Worm (Caenorhabditis elegans) whole organism, late embryonic: ENCODE measurements around the gene R11D1.4.

Experiments used
- F13H6.1 ChIP-seq: sonication (generic microtip); optimal IDR thresholded peaks from 2 replicates; lab custom pipeline; 2016; ENCODE audit warnings: missing genetic modification characterization, missing compliant biosample characterization
- K02D7.2 ChIP-seq: sonication (generic microtip); optimal IDR thresholded peaks from 2 replicates; lab custom pipeline; 2017; ENCODE audit warnings: mild to moderate bottlenecking, missing genetic modification characterization, missing compliant biosample characterization
- K09A11.1 ChIP-seq: sonication (generic microtip); optimal IDR thresholded peaks from 2 replicates; lab custom pipeline; 2017; ENCODE audit warnings: antibody characterized with exemption, mild to moderate bottlenecking, missing genetic modification characterization, missing compliant biosample characterization; ENCODE audit not compliant: insufficient read depth
- Y22D7AL.16 ChIP-seq: sonication (generic microtip); optimal IDR thresholded peaks from 2 replicates; lab custom pipeline; 2016; ENCODE audit warnings: missing genetic modification characterization, missing compliant biosample characterization
- ahr-1 ChIP-seq: sonication (generic microtip); optimal IDR thresholded peaks from 2 replicates; lab custom pipeline; 2016; ENCODE audit warnings: missing genetic modification characterization, missing compliant biosample characterization
- ceh-24 ChIP-seq: sonication (generic microtip); optimal IDR thresholded peaks from 2 replicates; lab custom pipeline; 2016; ENCODE audit warnings: mild to moderate bottlenecking, missing genetic modification characterization, missing compliant biosample characterization
- ceh-31 ChIP-seq: sonication (generic microtip); optimal IDR thresholded peaks from 2 replicates; lab custom pipeline; 2016; ENCODE audit warnings: missing genetic modification characterization, missing compliant biosample characterization
- ceh-34 ChIP-seq: sonication (generic microtip); optimal IDR thresholded peaks from 2 replicates; lab custom pipeline; 2016; ENCODE audit warnings: mild to moderate bottlenecking, missing genetic modification characterization, missing compliant biosample characterization
- ceh-45 ChIP-seq: fragments of 200-800 bp; sonication (Bioruptor generic); IDR thresholded peaks from 2 replicates; pipeline ENCODE4 v1.3.6; 2022; ENCODE audit warnings: missing genetic modification reagents, missing genetic modification characterization, missing compliant biosample characterization
- ceh-6 ChIP-seq: fragments of 200-800 bp; sonication (Bioruptor generic); optimal IDR thresholded peaks from 2 replicates; lab custom pipeline; 2018; ENCODE audit warnings: mild to moderate bottlenecking, missing genetic modification characterization, missing compliant biosample characterization
- ceh-9 ChIP-seq: sonication (generic microtip); optimal IDR thresholded peaks from 2 replicates; lab custom pipeline; 2016; ENCODE audit warnings: mild to moderate bottlenecking, missing genetic modification characterization, inconsistent platforms, missing compliant biosample characterization
- che-1 ChIP-seq: sonication (generic microtip); optimal IDR thresholded peaks from 2 replicates; lab custom pipeline; 2016; ENCODE audit warnings: mild to moderate bottlenecking, missing genetic modification characterization, missing compliant biosample characterization
- dmd-4 ChIP-seq: sonication (generic microtip); optimal IDR thresholded peaks from 2 replicates; lab custom pipeline; 2016; ENCODE audit warnings: borderline replicate concordance, missing genetic modification characterization, missing compliant biosample characterization
- dve-1 ChIP-seq: sonication (generic microtip); optimal IDR thresholded peaks from 2 replicates; lab custom pipeline; 2017; ENCODE audit warnings: antibody characterized with exemption, mild to moderate bottlenecking, missing genetic modification characterization, missing compliant biosample characterization
- elt-2 ChIP-seq: sonication (generic microtip); optimal IDR thresholded peaks from 2 replicates; lab custom pipeline; 2016; ENCODE audit warnings: missing genetic modification reagents, missing genetic modification characterization, missing compliant biosample characterization
- ets-4 ChIP-seq: sonication (generic microtip); optimal IDR thresholded peaks from 2 replicates; lab custom pipeline; 2016; ENCODE audit warnings: missing genetic modification characterization, missing compliant biosample characterization
- eyg-1 ChIP-seq: sonication (generic microtip); optimal IDR thresholded peaks from 2 replicates; lab custom pipeline; 2016; ENCODE audit warnings: missing genotype, missing genetic modification characterization, missing compliant biosample characterization
- fax-1 ChIP-seq: sonication (generic microtip); optimal IDR thresholded peaks from 2 replicates; lab custom pipeline; 2016; ENCODE audit warnings: missing genotype, missing genetic modification characterization, missing compliant biosample characterization
- fkh-10 ChIP-seq: fragments of 150-350 bp; optimal IDR thresholded peaks from 2 replicates; lab custom pipeline; 2014; ENCODE audit warnings: missing biosample characterization, missing genetic modification reagents, missing genetic modification characterization
- fkh-6 ChIP-seq: sonication (generic microtip); optimal IDR thresholded peaks from 2 replicates; lab custom pipeline; 2016; ENCODE audit warnings: missing genetic modification characterization, missing compliant biosample characterization
- gmeb-2 ChIP-seq: sonication (generic microtip); optimal IDR thresholded peaks from 2 replicates; lab custom pipeline; 2016; ENCODE audit warnings: missing genetic modification characterization, inconsistent platforms, missing compliant biosample characterization
- hlh-13 ChIP-seq: fragments of 200-800 bp; sonication (Bioruptor generic); optimal IDR thresholded peaks from 2 replicates; lab custom pipeline; 2018; ENCODE audit warnings: mild to moderate bottlenecking, missing genetic modification characterization, missing compliant biosample characterization
- hlh-8 ChIP-seq: sonication (generic microtip); optimal IDR thresholded peaks from 2 replicates; lab custom pipeline; 2016; ENCODE audit warnings: missing genotype, missing genetic modification characterization, missing compliant biosample characterization
- lim-6 ChIP-seq: sonication (generic microtip); optimal IDR thresholded peaks from 2 replicates; lab custom pipeline; 2016; ENCODE audit warnings: missing genetic modification characterization, missing compliant biosample characterization
- madf-2 ChIP-seq: sonication (generic microtip); optimal IDR thresholded peaks from 2 replicates; lab custom pipeline; 2017; ENCODE audit warnings: missing genetic modification characterization, missing compliant biosample characterization
- mec-3 ChIP-seq: sonication (generic microtip); optimal IDR thresholded peaks from 2 replicates; lab custom pipeline; 2016; ENCODE audit warnings: borderline replicate concordance, missing genetic modification characterization, missing compliant biosample characterization
- nfya-1 ChIP-seq: sonication (generic microtip); optimal IDR thresholded peaks from 2 replicates; lab custom pipeline; 2017; ENCODE audit warnings: missing genetic modification characterization, mild to moderate bottlenecking, missing compliant biosample characterization, antibody characterized with exemption, moderate library complexity
- nhr-11 ChIP-seq: fragments of 150-350 bp; optimal IDR thresholded peaks from 2 replicates; lab custom pipeline; 2014; ENCODE audit warnings: missing biosample characterization, missing genetic modification characterization
- npax-4 ChIP-seq: sonication (generic microtip); optimal IDR thresholded peaks from 2 replicates; lab custom pipeline; 2016; ENCODE audit warnings: missing genetic modification characterization, missing compliant biosample characterization
- odd-2 ChIP-seq: sonication (generic microtip); optimal IDR thresholded peaks from 2 replicates; lab custom pipeline; 2017; ENCODE audit warnings: antibody characterized with exemption, mild to moderate bottlenecking, missing genetic modification characterization, missing compliant biosample characterization
- pag-3 ChIP-seq: sonication (generic microtip); optimal IDR thresholded peaks from 2 replicates; lab custom pipeline; 2016; ENCODE audit warnings: missing compliant biosample characterization, missing genetic modification characterization, borderline replicate concordance
- pat-9 ChIP-seq: fragments of 200-800 bp; sonication (Bioruptor generic); optimal IDR thresholded peaks from 2 replicates; lab custom pipeline; 2018; ENCODE audit warnings: mild to moderate bottlenecking, missing genetic modification characterization, moderate library complexity, missing compliant biosample characterization
- pha-2 ChIP-seq: sonication (generic microtip); optimal IDR thresholded peaks from 2 replicates; lab custom pipeline; 2017; ENCODE audit warnings: mild to moderate bottlenecking, missing genetic modification characterization, missing compliant biosample characterization
- pha-4 ChIP-seq: fragments of 150-350 bp; optimal IDR thresholded peaks from 2 replicates; lab custom pipeline; 2018; ENCODE audit warnings: missing biosample characterization, missing genetic modification reagents, missing genetic modification characterization
- pqm-1 ChIP-seq: sonication (generic microtip); optimal IDR thresholded peaks from 2 replicates; lab custom pipeline; 2016; ENCODE audit warnings: missing genetic modification characterization, missing compliant biosample characterization
- pros-1 ChIP-seq: fragments of 150-350 bp; optimal IDR thresholded peaks from 2 replicates; lab custom pipeline; 2014; ENCODE audit warnings: missing biosample characterization, missing genetic modification reagents, missing genetic modification characterization
- ref-2 ChIP-seq: sonication (generic microtip); optimal IDR thresholded peaks from 2 replicates; lab custom pipeline; 2016; ENCODE audit warnings: missing genetic modification characterization, missing compliant biosample characterization
- rnt-1 ChIP-seq: sonication (generic microtip); optimal IDR thresholded peaks from 2 replicates; lab custom pipeline; 2016; ENCODE audit warnings: missing genetic modification characterization, missing compliant biosample characterization
- sox-2 ChIP-seq: fragments of 200-800 bp; sonication (Bioruptor generic); IDR thresholded peaks from 2 replicates; pipeline ENCODE4 v1.3.6; 2022; ENCODE audit warnings: missing genetic modification reagents, missing genetic modification characterization, missing compliant biosample characterization
- syd-9 ChIP-seq: sonication (generic microtip); optimal IDR thresholded peaks from 2 replicates; lab custom pipeline; 2016; ENCODE audit warnings: mild to moderate bottlenecking, missing genetic modification characterization, moderate library complexity, missing compliant biosample characterization
- unc-42 ChIP-seq: sonication (generic microtip); optimal IDR thresholded peaks from 2 replicates; lab custom pipeline; 2016; ENCODE audit warnings: missing genotype, missing genetic modification characterization, missing compliant biosample characterization
- unc-55 ChIP-seq: sonication (generic microtip); optimal IDR thresholded peaks from 2 replicates; lab custom pipeline; 2017; ENCODE audit warnings: missing biosample characterization, missing genetic modification reagents, missing genetic modification characterization
- unc-86 ChIP-seq: sonication (generic microtip); optimal IDR thresholded peaks from 2 replicates; lab custom pipeline; 2016; ENCODE audit warnings: missing genetic modification characterization, missing compliant biosample characterization
- zip-5 ChIP-seq: sonication (generic microtip); optimal IDR thresholded peaks from 2 replicates; lab custom pipeline; 2016; ENCODE audit warnings: missing genetic modification characterization, missing compliant biosample characterization
- ztf-16 ChIP-seq: sonication (generic microtip); optimal IDR thresholded peaks from 2 replicates; lab custom pipeline; 2017; ENCODE audit warnings: missing genetic modification characterization, missing compliant biosample characterization

Gene R11D1.4

DNA sequence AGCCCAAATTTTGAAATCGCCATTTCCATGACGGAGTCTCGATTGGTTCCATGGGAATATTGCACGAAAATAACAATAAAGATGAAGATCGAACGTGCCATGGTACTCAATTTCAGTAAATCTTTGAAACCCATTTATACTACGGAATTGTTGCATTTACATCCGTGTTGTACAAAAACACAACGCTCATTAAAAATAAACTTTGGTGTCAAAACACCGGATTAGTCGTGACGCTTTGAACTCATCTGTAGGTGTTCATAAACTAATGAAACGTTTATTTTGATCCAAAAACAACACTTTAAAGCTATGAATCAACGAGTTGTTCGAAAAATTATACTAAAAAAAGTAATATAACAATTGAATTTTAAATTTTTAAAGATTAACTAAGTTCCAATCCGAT is at the start of gene R11D1.4:
TSS of gene R11D1.4 (minus strand) at position 101 of the 400 bp plus-strand sequence.
- TF ChIP-seq zip-5 (tag; lab: Kevin White, UChicago): no peak
- TF ChIP-seq che-1: no peak
- TF ChIP-seq syd-9: no peak
- no peak for TF ChIP-seq fkh-10
- no peak for TF ChIP-seq gmeb-2 (tag; lab: Kevin White, UChicago)
- TF ChIP-seq pat-9 (tag; lab: Kevin White, UChicago): no peak
- no peak for TF ChIP-seq fkh-6 (tag; lab: Kevin White, UChicago)
- TF ChIP-seq ets-4 (tag; lab: Kevin White, UChicago): no peak
- TF ChIP-seq unc-86 (tag; lab: Kevin White, UChicago): no peak
- TF ChIP-seq pha-4 (tag; lab: Kevin White, UChicago): no peak
- TF ChIP-seq ceh-45: no peak
- no peak for TF ChIP-seq hlh-8 (tag; lab: Kevin White, UChicago)
- no peak for TF ChIP-seq unc-42
- TF ChIP-seq npax-4 (tag; lab: Kevin White, UChicago): no peak
- TF ChIP-seq odd-2 (tag; lab: Kevin White, UChicago): no peak
- TF ChIP-seq eyg-1 (tag; lab: Kevin White, UChicago): no peak
- no peak for TF ChIP-seq pha-2 (tag; lab: Kevin White, UChicago)
- no peak for TF ChIP-seq dve-1
- TF ChIP-seq ceh-24: no peak
- TF ChIP-seq nfya-1 (tag; lab: Kevin White, UChicago): no peak

ce11 chrV:12763291-12763995 is 49.4 kb upstream of the R11D1.4 start, which contains the start of the genes abcf-1 and scc-3:
Gene abcf-1, minus strand, starts transcription at chrV:12763375.
Gene scc-3, plus strand, starts transcription at chrV:12763945.
- TF ChIP-seq lim-6 (tag; lab: Kevin White, UChicago) (no peak), nfya-1 (tag; lab: Kevin White, UChicago) (peak; percentile 11), unc-86 (tag; lab: Kevin White, UChicago) (no peak), pros-1 (tag; lab: Kevin White, UChicago) (no peak), hlh-13 (no peak)

ce11 chrV:12760913-12761312 is 46.9 kb upstream of the R11D1.4 start, which contains the start of gene F18E2.15:
Gene F18E2.15, minus strand, starts transcription at chrV:12761013.
- no peak for TF ChIP-seq fkh-6 (tag; lab: Kevin White, UChicago)
- TF ChIP-seq K09A11.1 (tag; lab: Kevin White, UChicago): no peak
- no peak for TF ChIP-seq ceh-9 (tag; lab: Kevin White, UChicago)
- no peak for TF ChIP-seq elt-2
- no peak for TF ChIP-seq Y22D7AL.16 (tag; lab: Kevin White, UChicago)
- no peak for TF ChIP-seq fax-1 (tag; lab: Kevin White, UChicago)
- TF ChIP-seq ahr-1: no peak
- TF ChIP-seq ceh-24: no peak
- no peak for TF ChIP-seq ceh-31 (tag; lab: Kevin White, UChicago)
- no peak for TF ChIP-seq unc-55 (GFP tag; lab: Kevin White, UChicago)
- no peak for TF ChIP-seq madf-2 (tag; lab: Kevin White, UChicago)
- no peak for TF ChIP-seq ztf-16 (tag; lab: Kevin White, UChicago)
- no peak for TF ChIP-seq pqm-1 (tag; lab: Kevin White, UChicago)
- no peak for TF ChIP-seq hlh-13
- TF ChIP-seq dmd-4 (tag; lab: Kevin White, UChicago): no peak
- no peak for TF ChIP-seq ceh-45
- no peak for TF ChIP-seq pag-3

DNA sequence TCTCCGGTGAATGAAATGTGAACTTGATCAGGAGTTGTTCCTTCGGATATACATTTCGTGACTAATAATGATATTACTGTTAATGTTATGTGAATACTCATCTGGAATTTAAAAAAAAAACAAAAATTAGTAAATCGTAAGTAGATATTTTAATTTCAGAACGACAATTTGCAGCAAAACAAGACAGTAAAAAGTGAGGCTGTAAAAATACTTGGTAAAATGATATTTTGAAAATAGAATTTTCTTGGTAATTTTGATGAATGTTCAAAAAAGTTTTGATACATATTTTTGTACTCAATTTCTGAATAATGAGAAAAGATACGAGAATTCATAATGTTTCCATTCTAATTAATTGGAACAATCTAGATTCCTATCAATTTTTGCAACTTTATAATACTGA is 45.6 kb upstream of the R11D1.4 start, which contains the start of gene papl-1:
TSS of gene papl-1 (minus strand) at position 101 of the 400 bp plus-strand sequence.
- no peak for TF ChIP-seq ceh-34 (tag; lab: Kevin White, UChicago)
- no peak for TF ChIP-seq mec-3 (tag; lab: Kevin White, UChicago)
- TF ChIP-seq K02D7.2 (tag; lab: Kevin White, UChicago): no peak
- TF ChIP-seq sox-2 (GFP tag; lab: Robert Waterston, UW): no peak
- no peak for TF ChIP-seq nhr-11 (tag; lab: Kevin White, UChicago)
- TF ChIP-seq ceh-6: no peak
- TF ChIP-seq syd-9: no peak
- TF ChIP-seq pros-1 (tag; lab: Kevin White, UChicago): no peak
- no peak for TF ChIP-seq rnt-1
- no peak for TF ChIP-seq F13H6.1 (tag; lab: Kevin White, UChicago)
- no peak for TF ChIP-seq ref-2 (tag; lab: Kevin White, UChicago)
- TF ChIP-seq, all 69 proteins: peak for 0
